Worm (Caenorhabditis elegans) whole organism, L1 larva: Measurements from ENCODE around the gene mcm-7.

ENCODE experiments used
- snpc-4 ChIP-seq: fragments of 150-350 bp; optimal IDR thresholded peaks from 2 replicates; lab custom pipeline; 2014; ENCODE audit warnings: missing biosample characterization, missing genetic modification characterization
- sox-4 ChIP-seq: sonication (generic microtip); optimal IDR thresholded peaks from 2 replicates; lab custom pipeline; 2016; ENCODE audit warnings: missing genetic modification characterization, missing compliant biosample characterization
- unc-86 ChIP-seq: sonication (generic microtip); optimal IDR thresholded peaks from 2 replicates; lab custom pipeline; 2016; ENCODE audit warnings: missing genetic modification characterization, missing compliant biosample characterization

DNA sequence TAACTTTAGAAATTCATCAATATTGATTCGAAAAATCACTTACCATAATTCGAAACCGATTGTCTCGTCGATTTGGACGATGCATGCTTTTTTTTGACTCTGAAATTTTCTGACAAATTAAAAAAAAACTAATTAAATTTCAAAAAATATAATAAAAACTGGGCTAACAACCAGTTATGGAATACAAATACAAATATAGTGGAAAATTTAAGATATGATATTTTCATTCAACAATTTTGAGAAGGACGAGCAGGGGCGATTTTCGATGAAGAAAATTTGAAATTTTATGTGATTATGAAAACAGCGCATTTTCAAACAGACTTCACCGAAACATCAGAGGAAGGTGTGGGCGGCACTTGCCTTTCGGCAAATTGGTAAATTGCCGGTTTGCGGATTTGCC, 35.3 kb downstream of the mcm-7 start, which contains the start of gene F13A2.1:
- TF ChIP-seq sox-4 (tag; lab: Kevin White, UChicago) (no peak), snpc-4 (tag; lab: Kevin White, UChicago) (no peak), unc-86 (tag; lab: Kevin White, UChicago) (no peak)
